Fruit fly (Drosophila melanogaster) whole organism, embryonic: ENCODE results near the gene NELF-B.

Experiments used
- Aef1 ChIP-seq: fragments of 200-800 bp; sonication (Bioruptor generic); IDR thresholded peaks from 3 replicates; pipeline ENCODE4 v1.3.6; 2022; ENCODE audit warnings: missing biosample characterization, missing genetic modification characterization
- CG10147 ChIP-seq: fragments of 200-800 bp; sonication (Bioruptor generic); optimal IDR thresholded peaks from 2 replicates; lab custom pipeline; 2019; ENCODE audit warnings: missing biosample characterization, mild to moderate bottlenecking, missing genetic modification characterization, moderate library complexity
- CG10267 ChIP-seq: fragments of 200-800 bp; sonication (Bioruptor generic); optimal IDR thresholded peaks from 2 replicates; lab custom pipeline; 2018; ENCODE audit warnings: missing biosample characterization, mild to moderate bottlenecking, missing genetic modification characterization, moderate library complexity
- CG10321 ChIP-seq: fragments of 200-800 bp; sonication (Bioruptor generic); IDR thresholded peaks from 2 replicates; pipeline ENCODE4 v1.3.6; 2022; ENCODE audit warnings: missing biosample characterization, missing genetic modification characterization
- CG11723 ChIP-seq: fragments of 200-800 bp; sonication (Bioruptor generic); optimal IDR thresholded peaks from 2 replicates; lab custom pipeline; 2017; ENCODE audit warnings: missing biosample characterization, mild to moderate bottlenecking, missing genetic modification characterization
- CG12391 ChIP-seq: fragments of 200-800 bp; sonication (Bioruptor generic); optimal IDR thresholded peaks from 3 replicates; lab custom pipeline; 2018; ENCODE audit warnings: missing biosample characterization, mild to moderate bottlenecking, missing genetic modification characterization, moderate library complexity
- CG12769 ChIP-seq: fragments of 200-800 bp; sonication (Bioruptor generic); optimal IDR thresholded peaks from 2 replicates; lab custom pipeline; 2019; ENCODE audit warnings: missing biosample characterization, mild to moderate bottlenecking, missing genetic modification characterization, moderate library complexity
- CG15269 ChIP-seq: fragments of 200-800 bp; sonication (Bioruptor generic); optimal IDR thresholded peaks from 2 replicates; lab custom pipeline; 2018; ENCODE audit warnings: missing biosample characterization, mild to moderate bottlenecking, missing genetic modification characterization, moderate library complexity
- CG15696 ChIP-seq: fragments of 200-800 bp; sonication (Bioruptor generic); optimal IDR thresholded peaks from 2 replicates; lab custom pipeline; 2019; ENCODE audit warnings: missing biosample characterization, mild to moderate bottlenecking, missing genetic modification characterization, moderate library complexity
- CG16813 ChIP-seq: fragments of 200-800 bp; sonication (Bioruptor generic); IDR thresholded peaks from 3 replicates; pipeline ENCODE4 v1.3.6; 2022; ENCODE audit warnings: missing biosample characterization, missing genetic modification characterization; ENCODE audit not compliant: partially characterized antibody
- CG17328 ChIP-seq: fragments of 200-800 bp; sonication (Bioruptor generic); IDR thresholded peaks from 2 replicates; pipeline ENCODE4 v1.3.6; 2022; ENCODE audit warnings: missing biosample characterization, missing genetic modification characterization
- CG17385 ChIP-seq: fragments of 200-800 bp; sonication (Bioruptor generic); optimal IDR thresholded peaks from 3 replicates; lab custom pipeline; 2018; ENCODE audit warnings: missing biosample characterization, mild to moderate bottlenecking, missing genetic modification characterization
- CG1832 ChIP-seq: fragments of 200-800 bp; sonication (Bioruptor generic); optimal IDR thresholded peaks from 2 replicates; lab custom pipeline; 2017; ENCODE audit warnings: missing biosample characterization, mild to moderate bottlenecking, missing genetic modification characterization, inconsistent platforms
- CG31224 ChIP-seq: fragments of 200-800 bp; sonication (Bioruptor generic); IDR thresholded peaks from 2 replicates; pipeline ENCODE4 v1.3.6; 2022; ENCODE audit warnings: missing biosample characterization, missing genetic modification characterization
- CG34376 ChIP-seq: fragments of 200-800 bp; sonication (Bioruptor generic); optimal IDR thresholded peaks from 2 replicates; lab custom pipeline; 2018; ENCODE audit warnings: missing biosample characterization, mild to moderate bottlenecking, missing genetic modification characterization
- CG3995 ChIP-seq: fragments of 200-800 bp; sonication (Bioruptor generic); optimal IDR thresholded peaks from 3 replicates; lab custom pipeline; 2016; ENCODE audit warnings: missing biosample characterization, missing genetic modification characterization
- CG7987 ChIP-seq: fragments of 200-800 bp; sonication (Bioruptor generic); optimal IDR thresholded peaks from 2 replicates; lab custom pipeline; 2018; ENCODE audit warnings: missing biosample characterization, mild to moderate bottlenecking, missing genetic modification characterization, moderate library complexity
- CTCF ChIP-seq: fragments of 200-800 bp; sonication (Bioruptor generic); optimal IDR thresholded peaks from 2 replicates; lab custom pipeline; 2017; ENCODE audit warnings: missing biosample characterization, mild to moderate bottlenecking, missing genetic modification characterization, moderate library complexity
- Deaf1 ChIP-seq: fragments of 200-800 bp; optimal IDR thresholded peaks from 3 replicates; lab custom pipeline; 2019; ENCODE audit warnings: missing biosample characterization, mild to moderate bottlenecking, missing genetic modification characterization, moderate library complexity
- Drgx ChIP-seq: fragments of 200-800 bp; sonication (Bioruptor generic); IDR thresholded peaks from 2 replicates; pipeline ENCODE4 v1.3.6; 2022; ENCODE audit warnings: missing biosample characterization, missing genetic modification characterization
- HLHmδ ChIP-seq: fragments of 200-800 bp; sonication (Bioruptor generic); optimal IDR thresholded peaks from 2 replicates; lab custom pipeline; 2018; ENCODE audit warnings: missing biosample characterization, mild to moderate bottlenecking, missing genetic modification characterization, moderate library complexity
- HmgD ChIP-seq: fragments of 200-800 bp; sonication (Bioruptor generic); optimal IDR thresholded peaks from 3 replicates; lab custom pipeline; 2016; ENCODE audit warnings: missing biosample characterization, missing genetic modification characterization
- Med ChIP-seq: fragments of 200-800 bp; sonication (Bioruptor generic); peaks from one replicate; lab custom pipeline; 2016; ENCODE audit warnings: missing biosample characterization, missing genetic modification characterization, mild to moderate bottlenecking, inconsistent platforms, moderate library complexity
- Nf-YB ChIP-seq: fragments of 200-800 bp; sonication (Bioruptor generic); optimal IDR thresholded peaks from 3 replicates; lab custom pipeline; 2019; ENCODE audit warnings: missing biosample characterization, mild to moderate bottlenecking, missing genetic modification characterization, moderate library complexity
- Nf-YC ChIP-seq: fragments of 200-800 bp; optimal IDR thresholded peaks from 3 replicates; lab custom pipeline; 2019; ENCODE audit warnings: missing biosample characterization, mild to moderate bottlenecking, missing genetic modification characterization, moderate library complexity
- Optix ChIP-seq: fragments of 200-800 bp; sonication (Bioruptor generic); IDR thresholded peaks from 3 replicates; pipeline ENCODE4 v1.3.6; 2022; ENCODE audit warnings: missing biosample characterization, missing genetic modification characterization
- bcd ChIP-seq: fragments of 200-800 bp; sonication (Bioruptor generic); optimal IDR thresholded peaks from 2 replicates; lab custom pipeline; 2017; ENCODE audit warnings: missing biosample characterization, mild to moderate bottlenecking, missing genetic modification characterization
- bigmax ChIP-seq: fragments of 200-800 bp; sonication (Bioruptor generic); optimal IDR thresholded peaks from 2 replicates; lab custom pipeline; 2018; ENCODE audit warnings: missing biosample characterization, mild to moderate bottlenecking, missing genetic modification characterization
- cg ChIP-seq: fragments of 200-800 bp; sonication (Bioruptor generic); optimal IDR thresholded peaks from 3 replicates; lab custom pipeline; 2019; ENCODE audit warnings: missing biosample characterization, mild to moderate bottlenecking, missing genetic modification characterization, moderate library complexity
- chinmo ChIP-seq: fragments of 200-800 bp; sonication (Bioruptor generic); IDR thresholded peaks from 4 replicates; pipeline ENCODE4 v1.3.6; 2022; ENCODE audit warnings: missing biosample characterization, missing genetic modification characterization; ENCODE audit not compliant: partially characterized antibody
- crol ChIP-seq: fragments of 200-800 bp; sonication (Bioruptor generic); IDR thresholded peaks from 2 replicates; pipeline ENCODE4 v1.3.6; 2022; ENCODE audit warnings: missing biosample characterization, missing genetic modification characterization
- dmrt99B ChIP-seq: fragments of 200-800 bp; sonication (Bioruptor generic); optimal IDR thresholded peaks from 2 replicates; lab custom pipeline; 2018; ENCODE audit warnings: missing biosample characterization, mild to moderate bottlenecking, missing genetic modification characterization, moderate library complexity
- dpn ChIP-seq, 2 experiments: fragments of 200-800 bp; sonication (Bioruptor generic); optimal IDR thresholded peaks; 3 replicates each; lab custom pipeline; 2016; ENCODE audit warnings: missing biosample characterization in 2 of 2, missing genetic modification characterization in 2 of 2
- exex ChIP-seq: fragments of 200-800 bp; sonication (Bioruptor generic); optimal IDR thresholded peaks from 4 replicates; lab custom pipeline; 2018; ENCODE audit warnings: missing biosample characterization, mild to moderate bottlenecking, missing genetic modification characterization, moderate library complexity
- hkb ChIP-seq, 2 experiments: fragments of 200-800 bp in 1 of 2; fragments of >200 bp in 1 of 2; sonication (Bioruptor generic) in 1 of 2; IDR thresholded peaks in 1 of 2; optimal IDR thresholded peaks in 1 of 2; 2 replicates each; pipeline versions ENCODE4 v1.3.6 to Lab custom; 2017 to 2022; ENCODE audit warnings: missing biosample characterization in 1 of 2, missing genetic modification characterization in 1 of 2
- nerfin-2 ChIP-seq: fragments of 200-800 bp; sonication (Bioruptor generic); IDR thresholded peaks from 2 replicates; pipeline ENCODE4 v1.3.6; 2022; ENCODE audit warnings: missing biosample characterization, missing genetic modification characterization; ENCODE audit not compliant: partially characterized antibody
- nom ChIP-seq: fragments of 200-800 bp; sonication (Bioruptor generic); optimal IDR thresholded peaks from 2 replicates; lab custom pipeline; 2017; ENCODE audit warnings: missing biosample characterization, missing genetic modification characterization, mild to moderate bottlenecking, moderate library complexity, missing genetic modification reagents
- otp ChIP-seq: fragments of 200-800 bp; sonication (Bioruptor generic); IDR thresholded peaks from 3 replicates; pipeline ENCODE4, ENCODE4 v1.3.6; 2022; ENCODE audit warnings: missing biosample characterization, missing genetic modification characterization
- peb ChIP-seq: fragments of 200-800 bp; sonication (Bioruptor generic); IDR thresholded peaks from 2 replicates; pipeline ENCODE4 v1.3.6; 2022; ENCODE audit warnings: missing biosample characterization, missing genetic modification characterization
- sqz ChIP-seq: fragments of 200-800 bp; sonication (Bioruptor generic); optimal IDR thresholded peaks from 3 replicates; lab custom pipeline; 2018; ENCODE audit warnings: missing biosample characterization, mild to moderate bottlenecking, missing genetic modification characterization
- stwl ChIP-seq: fragments of 200-800 bp; sonication (Bioruptor generic); optimal IDR thresholded peaks from 3 replicates; lab custom pipeline; 2018; ENCODE audit warnings: missing biosample characterization, mild to moderate bottlenecking, missing genetic modification characterization, moderate library complexity
- vvl ChIP-seq: fragments of 200-800 bp; sonication (Bioruptor generic); IDR thresholded peaks from 2 replicates; pipeline ENCODE4 v1.3.6; 2022; ENCODE audit warnings: missing biosample characterization, missing genetic modification characterization

NELF-B gene

DNA sequence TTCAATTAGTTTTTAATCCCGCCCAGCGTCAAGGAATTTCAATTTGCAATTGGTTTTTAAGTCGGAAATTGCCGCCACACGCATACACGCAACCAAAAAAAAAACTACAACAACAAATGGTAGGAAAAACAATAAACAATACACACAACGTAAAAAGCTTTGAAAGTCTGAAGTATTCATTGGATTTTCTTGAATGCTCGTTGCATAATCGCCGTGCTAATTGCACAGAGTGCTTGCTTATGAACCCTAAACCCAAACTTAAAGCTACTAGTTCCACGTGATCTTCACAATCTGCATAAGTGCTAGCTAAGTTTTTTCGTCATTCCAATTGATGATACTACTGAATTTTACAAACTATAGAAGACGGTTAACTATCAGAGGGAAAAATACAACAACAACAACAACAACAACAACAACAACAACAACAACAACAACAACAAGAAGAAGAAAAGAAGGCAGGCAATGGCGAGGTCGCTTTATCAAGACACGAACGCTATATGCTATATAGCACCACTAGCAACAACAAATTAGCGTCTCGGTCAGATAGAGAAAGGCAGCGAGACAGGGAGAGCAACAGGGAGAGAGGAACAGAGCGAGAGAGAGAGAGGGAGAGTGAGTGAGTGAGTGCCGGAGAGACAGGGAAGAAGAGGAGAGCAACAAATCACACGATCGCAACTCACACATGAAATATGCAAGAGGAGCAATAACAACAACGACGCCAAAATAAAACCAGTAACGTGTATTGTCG lies 25.8 kb downstream of the NELF-B start (continued):
- TF ChIP-seq bigmax (no peak), HmgD (GFP tag; lab: Kevin White, UChicago) (no peak), Deaf1 (tag; lab: Kevin White, UChicago) (peak; percentile 30), Nf-YB (GFP tag; lab: Kevin White, UChicago) (peak; percentile 26), CG7987 (GFP tag; lab: Kevin White, UChicago) (peak; percentile 29), CG17385 (GFP tag; lab: Kevin White, UChicago) (peak; percentile 88), sqz (GFP tag; lab: Kevin White, UChicago) (no peak), stwl (no peak), Aef1 (peak; percentile 33; the same call in 1 of the 3 replicates), CG16813 (GFP tag; lab: Robert Waterston, UW) (peak; percentile 19; the same call in 1 of the 3 replicates), crol (GFP tag; lab: Robert Waterston, UW) (peak; percentile 72), nom (GFP tag; lab: Kevin White, UChicago) (peak; percentile 43), vvl (GFP tag; lab: Robert Waterston, UW) (peak; percentile 77), CG34376 (GFP tag; lab: Kevin White, UChicago) (peak; percentile 43), Optix (GFP tag; lab: Robert Waterston, UW) (0 out of 3 replicates have a peak, but pooled peaks have one; percentile 26), bcd (GFP tag; lab: Kevin White, UChicago) (no peak), otp (GFP tag; lab: Robert Waterston, UW) (0 out of 3 replicates have a peak, but pooled peaks have one; percentile 23), CG15269 (tag; lab: Kevin White, UChicago) (no peak), dmrt99B (tag; lab: Kevin White, UChicago) (no peak), CG12769 (peak; percentile 95), CG15696 (tag; lab: Kevin White, UChicago) (no peak), Med (GFP tag; lab: Kevin White, UChicago) (peak; percentile 77), exex (tag; lab: Kevin White, UChicago) (peak; percentile 8), chinmo (GFP tag; lab: Robert Waterston, UW) (0 out of 4 replicates have a peak, but pooled peaks have one; percentile 52), CG11723 (GFP tag; lab: Kevin White, UChicago) (no peak), peb (GFP tag; lab: Robert Waterston, UW) (no peak), CTCF (GFP tag; lab: Kevin White, UChicago) (no peak), HLHmδ (peak; percentile 23), Drgx (GFP tag; lab: Robert Waterston, UW) (peak; percentile 35), cg (peak; percentile 56), dpn (GFP tag; optimal IDR thresholded peaks at IDR 0.05; lab: Kevin White, UChicago) (no peak), CG1832 (peak; percentile 88), CG10321 (0 out of 2 replicates have a peak, but pooled peaks have one; percentile 20), hkb (optimal IDR thresholded peaks at IDR 0.05; lab: Kevin White, UChicago) (no peak), hkb (GFP tag; IDR thresholded peaks at IDR 0.05; lab: Robert Waterston, UW) (no peak), CG17328 (0 out of 2 replicates have a peak, but pooled peaks have one; percentile 39), CG10147 (no peak), CG31224 (GFP tag; lab: Robert Waterston, UW) (no peak), CG12391 (tag; lab: Kevin White, UChicago) (no peak), CG10267 (tag; lab: Kevin White, UChicago) (no peak), Nf-YC (tag; lab: Kevin White, UChicago) (peak; percentile 40), nerfin-2 (GFP tag; lab: Robert Waterston, UW) (no peak), CG3995 (GFP tag; lab: Kevin White, UChicago) (no peak)
